Worm (Caenorhabditis elegans): ENCODE results near the gene sec-3.

- TF ChIP-seq ztf-4 (tag; optimal IDR thresholded peaks at IDR 0.05) (no peak), nhr-77 (tag; optimal IDR thresholded peaks at IDR 0.05) (no peak), egl-27 (tag; optimal IDR thresholded peaks at IDR 0.05) (no peak), nhr-76 (tag; optimal IDR thresholded peaks at IDR 0.05) (no peak)
These were observed 50.4 kb downstream of the sec-3 start for ce11 chrX:3049233-3049632.

Data from whole organism, L3 larva.